Fruit fly (Drosophila melanogaster) whole organism, pupa: Measurements from ENCODE around the gene Spn28B.

Experiments
- CG10348 ChIP-seq: fragments of 200-800 bp; sonication (Bioruptor generic); IDR thresholded peaks from 2 replicates; pipeline ENCODE4 v1.3.6; 2022; ENCODE audit warnings: missing biosample characterization, missing genetic modification characterization
- CG13204 ChIP-seq: fragments of 200-800 bp; sonication (Bioruptor generic); optimal IDR thresholded peaks from 2 replicates; lab custom pipeline; 2018; ENCODE audit warnings: missing biosample characterization, mild to moderate bottlenecking, missing genetic modification characterization, moderate library complexity
- CG14655 ChIP-seq: fragments of 200-800 bp; sonication (Bioruptor generic); optimal IDR thresholded peaks from 3 replicates; lab custom pipeline; 2017; ENCODE audit warnings: mild to moderate bottlenecking, missing biosample characterization, missing genetic modification reagents, missing genetic modification characterization
- CG34367 ChIP-seq: fragments of 200-800 bp; sonication (Bioruptor generic); optimal IDR thresholded peaks from 2 replicates; lab custom pipeline; 2018; ENCODE audit warnings: missing biosample characterization, mild to moderate bottlenecking, missing genetic modification characterization
- CG4496 ChIP-seq: fragments of 200-800 bp; sonication (Bioruptor generic); IDR thresholded peaks from 3 replicates; pipeline ENCODE4 v1.3.6; 2022; ENCODE audit warnings: missing biosample characterization, missing genetic modification characterization
- CG8301 ChIP-seq: fragments of 200-800 bp; sonication (Bioruptor generic); optimal IDR thresholded peaks from 2 replicates; lab custom pipeline; 2018; ENCODE audit warnings: missing biosample characterization, mild to moderate bottlenecking, missing genetic modification characterization
- EcR ChIP-seq: fragments of 200-800 bp; sonication (Bioruptor generic); optimal IDR thresholded peaks from 3 replicates; lab custom pipeline; 2019; ENCODE audit warnings: missing biosample characterization, missing genetic modification characterization, mild to moderate bottlenecking, moderate library complexity, missing genetic modification reagents
- Pif1A ChIP-seq: fragments of 200-800 bp; sonication (Bioruptor generic); optimal IDR thresholded peaks from 3 replicates; lab custom pipeline; 2016; ENCODE audit warnings: missing biosample characterization, missing genetic modification characterization
- gl ChIP-seq: fragments of 200-800 bp; sonication (Bioruptor generic); optimal IDR thresholded peaks from 2 replicates; lab custom pipeline; 2018; ENCODE audit warnings: missing biosample characterization, mild to moderate bottlenecking, missing genetic modification characterization

- TF ChIP-seq CG10348 (no peak), CG14655 (GFP tag; lab: Kevin White, UChicago) (no peak), CG34367 (no peak), Pif1A (GFP tag; lab: Kevin White, UChicago) (no peak), CG8301 (no peak), CG13204 (GFP tag; lab: Kevin White, UChicago) (no peak), EcR (GFP tag; lab: Kevin White, UChicago) (no peak), CG4496 (GFP tag; lab: Robert Waterston, UW) (no peak), gl (no peak)
These were observed 39.6 kb upstream of the Spn28B start for dm6 chr2L:7541937-7542779.
